Worm (Caenorhabditis elegans) whole organism, L2 larva: ENCODE data around the gene tmed-1.
A peak's percentile ranks its signal among the peaks of the same experiment; 100 is the strongest.

ENCODE experiments used
- F13H6.1 ChIP-seq: sonication (generic microtip); optimal IDR thresholded peaks from 2 replicates; lab custom pipeline; 2016; ENCODE audit warnings: missing genetic modification characterization, missing compliant biosample characterization
- ceh-82 ChIP-seq: fragments of 150-350 bp; optimal IDR thresholded peaks from 2 replicates; lab custom pipeline; 2014; ENCODE audit warnings: missing biosample characterization, missing genetic modification characterization
- elt-3 ChIP-seq: sonication (generic microtip); optimal IDR thresholded peaks from 2 replicates; lab custom pipeline; 2017; ENCODE audit warnings: missing biosample characterization, missing genetic modification characterization
- lin-39 ChIP-seq: fragments of 150-350 bp; optimal IDR thresholded peaks from 2 replicates; lab custom pipeline; 2014; ENCODE audit warnings: missing biosample characterization, missing genetic modification reagents, missing genetic modification characterization
- mbf-1 ChIP-seq: sonication (generic microtip); optimal IDR thresholded peaks from 2 replicates; lab custom pipeline; 2017; ENCODE audit warnings: missing biosample characterization, missing genetic modification characterization
- nhr-6 ChIP-seq: fragments of 150-350 bp; optimal IDR thresholded peaks from 2 replicates; lab custom pipeline; 2014; ENCODE audit warnings: missing biosample characterization, missing genetic modification characterization
- skn-1 ChIP-seq: sonication (generic microtip); optimal IDR thresholded peaks from 2 replicates; lab custom pipeline; 2017; ENCODE audit warnings: missing biosample characterization, missing genetic modification characterization
- sma-9 ChIP-seq, 2 experiments: fragments of 150-350 bp in 1 of 2; sonication (generic microtip) in 1 of 2; optimal IDR thresholded peaks; 2 replicates each; lab custom pipeline; 2014 to 2016; ENCODE audit warnings: missing genetic modification characterization in 2 of 2, mild to moderate bottlenecking in 1 of 2, missing biosample characterization in 1 of 2, missing compliant biosample characterization in 1 of 2, missing genetic modification reagents in 1 of 2, moderate library complexity in 1 of 2
- unc-55 ChIP-seq: fragments of 150-350 bp; sonication (generic microtip); optimal IDR thresholded peaks from 3 replicates; lab custom pipeline; 2014; ENCODE audit warnings: missing biosample characterization, missing genetic modification reagents, missing genetic modification characterization
- zag-1 ChIP-seq: fragments of 150-350 bp; optimal IDR thresholded peaks from 2 replicates; lab custom pipeline; 2014; ENCODE audit warnings: missing biosample characterization, missing genetic modification characterization
- ztf-11 ChIP-seq: sonication (generic microtip); optimal IDR thresholded peaks from 2 replicates; lab custom pipeline; 2017; ENCODE audit warnings: missing biosample characterization, missing genetic modification characterization

DNA sequence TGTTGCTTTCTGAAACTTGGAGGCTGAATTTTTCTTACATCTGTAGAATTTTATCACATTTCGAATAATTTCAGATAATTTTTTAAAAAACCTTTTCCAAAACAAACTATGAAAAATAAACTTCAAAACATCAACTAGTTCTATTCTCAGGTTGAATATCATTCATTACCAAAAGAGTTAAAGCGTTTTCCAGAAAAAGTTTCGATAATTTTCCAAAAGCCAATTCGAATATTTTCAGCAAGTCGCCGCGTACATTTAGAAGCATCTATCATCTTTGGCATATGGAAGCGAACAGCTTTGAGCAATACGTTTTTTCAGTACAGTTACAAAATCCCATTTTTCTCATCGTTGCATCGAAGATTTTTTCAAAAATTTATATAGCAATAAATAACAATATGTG is 41.0 kb downstream of the tmed-1 start:
- TF ChIP-seq ceh-82 (tag; lab: Kevin White, UChicago) (no peak), nhr-6 (tag; lab: Kevin White, UChicago) (peak; percentile 1), elt-3 (tag; lab: Kevin White, UChicago) (no peak), F13H6.1 (no peak), lin-39 (tag; lab: Kevin White, UChicago) (no peak), ztf-11 (tag; lab: Kevin White, UChicago) (no peak), sma-9 (GFP tag; optimal IDR thresholded peaks at IDR 0.05; lab: Kevin White, UChicago) (no peak), sma-9 (tag; optimal IDR thresholded peaks at IDR 0.05; lab: Kevin White, UChicago) (no peak), mbf-1 (tag; lab: Kevin White, UChicago) (no peak), unc-55 (GFP tag; lab: Kevin White, UChicago) (no peak), skn-1 (tag; lab: Kevin White, UChicago) (no peak), zag-1 (tag; lab: Kevin White, UChicago) (no peak)
